Worm (Caenorhabditis elegans): ENCODE data around the gene C49G7.13.

ce11 chrV:3987616-3988015 is 48.3 kb upstream of the C49G7.13 start, which contains the start of gene nlp-28:
- TF ChIP-seq madf-6 (GFP tag; IDR thresholded peaks at IDR 0.05) (no peak), rcor-1 (GFP tag; IDR thresholded peaks at IDR 0.05) (no peak), lag-1 (GFP tag; IDR thresholded peaks at IDR 0.05) (no peak), ets-4 (GFP tag; optimal IDR thresholded peaks at IDR 0.05) (no peak), T26A5.8 (tag; optimal IDR thresholded peaks at IDR 0.05) (no peak), ceh-100 (GFP tag; IDR thresholded peaks at IDR 0.05) (no peak), Y53F4B.3 (GFP tag; IDR thresholded peaks at IDR 0.05) (no peak), mxl-1 (tag; optimal IDR thresholded peaks at IDR 0.05) (no peak), ztf-25 (GFP tag; IDR thresholded peaks at IDR 0.05) (no peak), zfh-2 (GFP tag; conservative IDR thresholded peaks at IDR 0.05) (no peak)

Measured in whole organism, young adult.